Worm (Caenorhabditis elegans): Measurements from ENCODE around the gene Y119D3B.14.

- no peak for TF ChIP-seq zag-1 (tag; optimal IDR thresholded peaks at IDR 0.05)
- no peak for TF ChIP-seq lsy-2 (tag; optimal IDR thresholded peaks at IDR 0.05)
- no peak for TF ChIP-seq blmp-1 (tag; optimal IDR thresholded peaks at IDR 0.05)
Observed at ce11 chrIII:1164668-1165067, 28.9 kb downstream of the Y119D3B.14 start.

All from whole organism, L1 larva.